Worm (Caenorhabditis elegans) whole organism, L1 larva: ENCODE results near the gene F23F1.10.
A peak's percentile ranks its signal among the peaks of the same experiment; 100 is the strongest.

Experiments
- C04F5.9 ChIP-seq: sonication (generic microtip); optimal IDR thresholded peaks from 2 replicates; lab custom pipeline; 2016; ENCODE audit warnings: missing genetic modification characterization, missing compliant biosample characterization
- C16A3.4 ChIP-seq: fragments of 150-350 bp; optimal IDR thresholded peaks from 2 replicates; lab custom pipeline; 2014; ENCODE audit warnings: missing biosample characterization, missing genetic modification characterization
- C34B4.2 ChIP-seq: sonication (generic microtip); optimal IDR thresholded peaks from 2 replicates; lab custom pipeline; 2017; ENCODE audit warnings: mild to moderate bottlenecking, missing genetic modification characterization, missing compliant biosample characterization
- F16B12.6 ChIP-seq: fragments of 150-350 bp; optimal IDR thresholded peaks from 2 replicates; lab custom pipeline; 2014; ENCODE audit warnings: missing biosample characterization, missing genetic modification characterization
- Y116A8C.19 ChIP-seq: sonication (generic microtip); optimal IDR thresholded peaks from 2 replicates; lab custom pipeline; 2016; ENCODE audit warnings: missing compliant biosample characterization, missing genetic modification characterization, borderline replicate concordance
- ama-1 ChIP-seq: fragments of 150-350 bp; optimal IDR thresholded peaks from 2 replicates; lab custom pipeline; 2014
- blmp-1 ChIP-seq: fragments of 150-350 bp; optimal IDR thresholded peaks from 2 replicates; lab custom pipeline; 2014; ENCODE audit warnings: missing biosample characterization, missing genetic modification characterization
- ceh-82 ChIP-seq, 3 experiments: fragments of 150-350 bp in 1 of 3; sonication (generic microtip) in 2 of 3; optimal IDR thresholded peaks; 2 replicates each; lab custom pipeline; 2014 to 2017; ENCODE audit warnings: missing biosample characterization in 3 of 3, missing genetic modification characterization in 3 of 3
- ceh-90 ChIP-seq: sonication (generic microtip); optimal IDR thresholded peaks from 2 replicates; lab custom pipeline; 2016; ENCODE audit warnings: missing genetic modification characterization, missing compliant biosample characterization
- ces-1 ChIP-seq: fragments of 150-350 bp; optimal IDR thresholded peaks from 2 replicates; lab custom pipeline; 2014; ENCODE audit warnings: missing biosample characterization, missing genetic modification reagents, missing genetic modification characterization
- dpl-1 ChIP-seq, 3 experiments: fragments of 150-350 bp in 2 of 3; sonication (generic microtip) in 1 of 3; optimal IDR thresholded peaks; 2 replicates each; lab custom pipeline; 2014 to 2017; ENCODE audit warnings: missing biosample characterization in 3 of 3, missing genetic modification characterization in 3 of 3, missing genetic modification reagents in 3 of 3
- dsc-1 ChIP-seq: sonication (generic microtip); optimal IDR thresholded peaks from 2 replicates; lab custom pipeline; 2016; ENCODE audit warnings: mild to moderate bottlenecking, missing genetic modification characterization, missing compliant biosample characterization
- efl-1 ChIP-seq, 4 experiments: fragments of 150-350 bp; optimal IDR thresholded peaks in 3 of 4; peaks in 1 of 4; 1 replicate in 1 of 4; 2 replicates in 3 of 4; lab custom pipeline; 2014; ENCODE audit warnings: missing biosample characterization in 2 of 4, missing genetic modification characterization in 2 of 4, missing genetic modification reagents in 2 of 4
- efl-3 ChIP-seq: fragments of 200-800 bp; sonication (Bioruptor generic); optimal IDR thresholded peaks from 2 replicates; lab custom pipeline; 2018; ENCODE audit warnings: mild to moderate bottlenecking, missing genetic modification characterization, missing compliant biosample characterization
- egl-27 ChIP-seq, 2 experiments: fragments of 150-350 bp in 1 of 2; sonication (generic microtip); optimal IDR thresholded peaks; 3 replicates each; lab custom pipeline; 2017 to 2018; ENCODE audit warnings: missing biosample characterization in 2 of 2, missing genetic modification characterization in 2 of 2, missing genetic modification reagents in 2 of 2
- elt-3 ChIP-seq, 6 experiments: fragments of 150-350 bp in 1 of 6; sonication (generic microtip); optimal IDR thresholded peaks; 2 replicates each; lab custom pipeline; 2017 to 2018; ENCODE audit warnings: missing biosample characterization in 6 of 6, missing genetic modification characterization in 6 of 6, inconsistent platforms in 1 of 6
- ets-5 ChIP-seq: fragments of 200-800 bp; sonication (Bioruptor generic); IDR thresholded peaks from 2 replicates; pipeline ENCODE4 v1.3.6; 2022; ENCODE audit warnings: missing genetic modification characterization, missing compliant biosample characterization
- fkh-10 ChIP-seq: sonication (generic microtip); optimal IDR thresholded peaks from 2 replicates; lab custom pipeline; 2017; ENCODE audit warnings: missing biosample characterization, missing genetic modification reagents, missing genetic modification characterization
- fkh-4 ChIP-seq: sonication (generic microtip); optimal IDR thresholded peaks from 2 replicates; lab custom pipeline; 2016; ENCODE audit warnings: missing compliant biosample characterization, missing genetic modification characterization, borderline replicate concordance
- fkh-8 ChIP-seq: sonication (generic microtip); optimal IDR thresholded peaks from 2 replicates; lab custom pipeline; 2016; ENCODE audit warnings: mild to moderate bottlenecking, missing genetic modification characterization, missing compliant biosample characterization
- fos-1 ChIP-seq: fragments of 150-350 bp; optimal IDR thresholded peaks from 2 replicates; lab custom pipeline; 2014; ENCODE audit warnings: missing biosample characterization, missing genetic modification characterization
- grh-1 ChIP-seq: fragments of 200-800 bp; sonication (Bioruptor generic); IDR thresholded peaks from 2 replicates; pipeline ENCODE4 v1.3.6; 2022; ENCODE audit warnings: missing genetic modification reagents, missing genetic modification characterization, missing compliant biosample characterization
- hlh-17 ChIP-seq: fragments of 200-800 bp; sonication (Bioruptor generic); optimal IDR thresholded peaks from 2 replicates; lab custom pipeline; 2018; ENCODE audit warnings: missing genetic modification characterization, mild to moderate bottlenecking, missing compliant biosample characterization, moderate library complexity, borderline replicate concordance
- hlh-4 ChIP-seq: sonication (generic microtip); optimal IDR thresholded peaks from 2 replicates; lab custom pipeline; 2016; ENCODE audit warnings: mild to moderate bottlenecking, missing genetic modification characterization, missing compliant biosample characterization
- jun-1 ChIP-seq: fragments of 150-350 bp; optimal IDR thresholded peaks from 2 replicates; lab custom pipeline; 2014; ENCODE audit warnings: missing biosample characterization, missing genetic modification reagents, missing genetic modification characterization
- lin-13 ChIP-seq: fragments of 150-350 bp; optimal IDR thresholded peaks from 2 replicates; lab custom pipeline; 2014; ENCODE audit warnings: missing biosample characterization, missing genetic modification reagents, missing genetic modification characterization
- lin-14 ChIP-seq: fragments of 200-800 bp; sonication (Bioruptor generic); optimal IDR thresholded peaks from 2 replicates; lab custom pipeline; 2018; ENCODE audit warnings: mild to moderate bottlenecking, missing genetic modification characterization, moderate library complexity, missing compliant biosample characterization
- lin-15B ChIP-seq: fragments of 150-350 bp; sonication (generic microtip); optimal IDR thresholded peaks from 3 replicates; lab custom pipeline; 2014; ENCODE audit warnings: missing biosample characterization, missing genetic modification characterization
- lin-35 ChIP-seq, 2 experiments: fragments of 150-350 bp; optimal IDR thresholded peaks; 2 replicates each; lab custom pipeline; 2014; ENCODE audit warnings: missing biosample characterization in 2 of 2, missing genetic modification characterization in 2 of 2, missing genetic modification reagents in 2 of 2
- lsy-2 ChIP-seq, 2 experiments: fragments of 150-350 bp; optimal IDR thresholded peaks; 2 replicates each; lab custom pipeline; 2014; ENCODE audit warnings: missing biosample characterization in 2 of 2, missing genetic modification characterization in 2 of 2
- mep-1 ChIP-seq: fragments of 150-350 bp; optimal IDR thresholded peaks from 2 replicates; lab custom pipeline; 2014; ENCODE audit warnings: missing biosample characterization, missing genetic modification characterization
- nhr-19 ChIP-seq: fragments of 200-800 bp; sonication (Bioruptor generic); conservative IDR thresholded peaks from 2 replicates; pipeline ENCODE4 v1.3.6; 2022; ENCODE audit warnings: missing genetic modification characterization, missing compliant biosample characterization
- nhr-237 ChIP-seq: fragments of 150-350 bp; optimal IDR thresholded peaks from 2 replicates; lab custom pipeline; 2014; ENCODE audit warnings: missing biosample characterization, missing genetic modification characterization
- nhr-76 ChIP-seq: sonication (generic microtip); optimal IDR thresholded peaks from 2 replicates; lab custom pipeline; 2017; ENCODE audit warnings: missing biosample characterization, missing genetic modification characterization
- nhr-77 ChIP-seq: fragments of 150-350 bp; optimal IDR thresholded peaks from 2 replicates; lab custom pipeline; 2014; ENCODE audit warnings: missing biosample characterization, missing genetic modification characterization
- nhr-85 ChIP-seq: sonication (generic microtip); peaks from one replicate; lab custom pipeline; 2016; ENCODE audit warnings: missing genetic modification characterization, inconsistent platforms, missing compliant biosample characterization
- nhr-90 ChIP-seq: sonication (generic microtip); optimal IDR thresholded peaks from 2 replicates; lab custom pipeline; 2016; ENCODE audit warnings: mild to moderate bottlenecking, missing genetic modification characterization, missing compliant biosample characterization; ENCODE audit not compliant: poor library complexity
- pag-3 ChIP-seq: sonication (generic microtip); optimal IDR thresholded peaks from 2 replicates; lab custom pipeline; 2017; ENCODE audit warnings: missing genetic modification characterization, mild to moderate bottlenecking, missing compliant biosample characterization, antibody characterized with exemption, borderline replicate concordance; ENCODE audit not compliant: insufficient read depth
- pqm-1 ChIP-seq: sonication (generic microtip); optimal IDR thresholded peaks from 3 replicates; lab custom pipeline; 2017; ENCODE audit warnings: missing biosample characterization, missing genetic modification characterization
- rnt-1 ChIP-seq: sonication (generic microtip); optimal IDR thresholded peaks from 2 replicates; lab custom pipeline; 2016; ENCODE audit warnings: mild to moderate bottlenecking, missing genetic modification characterization, moderate library complexity, missing compliant biosample characterization
- snu-23 ChIP-seq: sonication (generic microtip); optimal IDR thresholded peaks from 2 replicates; lab custom pipeline; 2016; ENCODE audit warnings: missing genetic modification characterization, missing compliant biosample characterization
- sptf-1 ChIP-seq: fragments of 150-350 bp; optimal IDR thresholded peaks from 2 replicates; lab custom pipeline; 2014; ENCODE audit warnings: missing biosample characterization, missing genetic modification characterization
- sup-37 ChIP-seq: fragments of 200-800 bp; sonication (Bioruptor generic); optimal IDR thresholded peaks from 2 replicates; lab custom pipeline; 2018; ENCODE audit warnings: mild to moderate bottlenecking, missing genetic modification characterization, missing compliant biosample characterization
- swsn-7 ChIP-seq: sonication (generic microtip); optimal IDR thresholded peaks from 2 replicates; lab custom pipeline; 2016; ENCODE audit warnings: missing genetic modification characterization, missing compliant biosample characterization
- tlp-1 ChIP-seq: fragments of 150-350 bp; optimal IDR thresholded peaks from 2 replicates; lab custom pipeline; 2014; ENCODE audit warnings: missing biosample characterization, missing genetic modification characterization
- unc-130 ChIP-seq: fragments of 150-350 bp; optimal IDR thresholded peaks from 2 replicates; lab custom pipeline; 2017; ENCODE audit warnings: missing biosample characterization, missing genetic modification characterization, inconsistent platforms
- unc-30 ChIP-seq: sonication (generic microtip); optimal IDR thresholded peaks from 2 replicates; lab custom pipeline; 2017; ENCODE audit warnings: missing biosample characterization, missing genetic modification characterization
- unc-62 ChIP-seq: fragments of 150-350 bp; optimal IDR thresholded peaks from 2 replicates; lab custom pipeline; 2014; ENCODE audit warnings: missing biosample characterization, missing genetic modification reagents, missing genetic modification characterization
- vab-15 ChIP-seq: sonication (generic microtip); optimal IDR thresholded peaks from 2 replicates; lab custom pipeline; 2017; ENCODE audit warnings: missing genotype, mild to moderate bottlenecking, missing genetic modification characterization, missing compliant biosample characterization
- xbp-1 ChIP-seq: sonication (generic microtip); optimal IDR thresholded peaks from 2 replicates; lab custom pipeline; 2016; ENCODE audit warnings: missing genetic modification characterization, missing compliant biosample characterization
- ztf-11 ChIP-seq, 2 experiments: sonication (generic microtip); optimal IDR thresholded peaks; 2 replicates each; lab custom pipeline; 2016 to 2017; ENCODE audit warnings: missing genetic modification characterization in 2 of 2, missing biosample characterization in 1 of 2, missing compliant biosample characterization in 1 of 2
- ztf-4 ChIP-seq: fragments of 150-350 bp; optimal IDR thresholded peaks from 2 replicates; lab custom pipeline; 2014; ENCODE audit warnings: missing biosample characterization, missing genetic modification characterization

F23F1.10 gene

ce11 chrII:18787-19186, 23.0 kb downstream of the F23F1.10 start:
- TF ChIP-seq nhr-237 (tag; lab: Kevin White, UChicago) (peak; percentile 4), nhr-90 (peak; percentile 65), lin-35 (GFP tag; optimal IDR thresholded peaks at IDR 0.05; lab: Kevin White, UChicago) (peak; percentile 77 to 80), pqm-1 (tag; lab: Kevin White, UChicago) (no peak), swsn-7 (tag; lab: Kevin White, UChicago) (peak; percentile 73), lsy-2 (tag; optimal IDR thresholded peaks at IDR 0.05; lab: Kevin White, UChicago) (peak; percentile 51 to 64), nhr-19 (GFP tag; lab: Robert Waterston, UW) (peak; percentile 33; the same call in 1 of the 2 replicates), hlh-4 (tag; lab: Kevin White, UChicago) (no peak), nhr-85 (peak; percentile 78), pag-3 (tag; lab: Kevin White, UChicago) (no peak), efl-3 (no peak), sup-37 (GFP tag; lab: Kevin White, UChicago) (no peak), xbp-1 (tag; lab: Kevin White, UChicago) (peak; percentile 77), vab-15 (peak; percentile 30), fkh-8 (tag; lab: Kevin White, UChicago) (peak; percentile 83), C16A3.4 (peak; percentile 52), lin-13 (GFP tag; lab: Kevin White, UChicago) (peak; percentile 32), dpl-1 (GFP tag; optimal IDR thresholded peaks at IDR 0.05; lab: Kevin White, UChicago) (peak; percentile 48 to 63 (median 53)), blmp-1 (tag; lab: Kevin White, UChicago) (peak; percentile 56), fkh-4 (no peak), snu-23 (GFP tag; lab: Kevin White, UChicago) (peak; percentile 83), ama-1 (lab: Kevin White, UChicago) (no peak), tlp-1 (no peak), Y116A8C.19 (tag; lab: Kevin White, UChicago) (no peak), unc-62 (GFP tag; lab: Kevin White, UChicago) (no peak), unc-30 (tag; lab: Kevin White, UChicago) (no peak), F16B12.6 (peak; percentile 44), fos-1 (peak; percentile 17), ces-1 (GFP tag; lab: Kevin White, UChicago) (no peak), nhr-77 (tag; lab: Kevin White, UChicago) (peak; percentile 22), egl-27 (tag; optimal IDR thresholded peaks at IDR 0.05; lab: Kevin White, UChicago) (peak in 1 of 2 experiments; percentile 17), ets-5 (GFP tag; lab: Robert Waterston, UW) (no peak), hlh-17 (GFP tag; lab: Kevin White, UChicago) (no peak), elt-3 (tag; optimal IDR thresholded peaks at IDR 0.05; lab: Kevin White, UChicago) (peak in 2 of 6 experiments; percentile 43 to 45), jun-1 (peak; percentile 61), lin-14 (GFP tag; lab: Kevin White, UChicago) (peak; percentile 98), C34B4.2 (tag; lab: Kevin White, UChicago) (no peak), rnt-1 (peak; percentile 64), nhr-76 (tag; lab: Kevin White, UChicago) (no peak), dsc-1 (tag; lab: Kevin White, UChicago) (peak; percentile 54), mep-1 (tag; lab: Kevin White, UChicago) (peak; percentile 76), sptf-1 (tag; lab: Kevin White, UChicago) (no peak), ztf-11 (tag; optimal IDR thresholded peaks at IDR 0.05; lab: Kevin White, UChicago) (peak in 1 of 2 experiments; percentile 41), grh-1 (peak; percentile 60; the same call in 1 of the 2 replicates), lin-15B (tag; lab: Kevin White, UChicago) (peak; percentile 5), fkh-10 (GFP tag; lab: Kevin White, UChicago) (peak; percentile 23), ztf-4 (tag; lab: Kevin White, UChicago) (no peak), unc-130 (tag; lab: Kevin White, UChicago) (no peak), ceh-82 (tag; optimal IDR thresholded peaks at IDR 0.05; lab: Kevin White, UChicago) (peak in 2 of 3 experiments; percentile 52 to 65), efl-1 (optimal IDR thresholded peaks at IDR 0.05; lab: Kevin White, UChicago) (peak; percentile 65 to 68), efl-1 (GFP tag; optimal IDR thresholded peaks at IDR 0.05 in 1 of 2; lab: Kevin White, UChicago) (peak; percentile 56 to 92), C04F5.9 (tag; lab: Kevin White, UChicago) (peak; percentile 43), ceh-90 (tag; lab: Kevin White, UChicago) (no peak)
